Fruit fly (Drosophila melanogaster) whole organism, embryonic: ENCODE data around the gene Arp6.

Source experiments
- CG10462 ChIP-seq: fragments of 200-800 bp; sonication (Bioruptor generic); optimal IDR thresholded peaks from 2 replicates; lab custom pipeline; 2016; ENCODE audit warnings: missing biosample characterization, missing genetic modification characterization
- CG10979 ChIP-seq: fragments of 200-800 bp; sonication (Bioruptor generic); optimal IDR thresholded peaks from 2 replicates; lab custom pipeline; 2018; ENCODE audit warnings: missing biosample characterization, mild to moderate bottlenecking, missing genetic modification characterization, moderate library complexity
- CG11695 ChIP-seq: fragments of 200-800 bp; sonication (Bioruptor generic); IDR thresholded peaks from 3 replicates; pipeline ENCODE4 v1.3.6; 2022; ENCODE audit warnings: missing biosample characterization, missing genetic modification characterization
- CG12942 ChIP-seq: fragments of 200-800 bp; sonication (Bioruptor generic); optimal IDR thresholded peaks from 3 replicates; lab custom pipeline; 2016; ENCODE audit warnings: missing biosample characterization, missing genetic modification characterization
- CG13296 ChIP-seq: fragments of 200-800 bp; sonication (Bioruptor generic); optimal IDR thresholded peaks from 3 replicates; lab custom pipeline; 2018; ENCODE audit warnings: missing biosample characterization, mild to moderate bottlenecking, missing genetic modification characterization
- CG13424 ChIP-seq: fragments of 200-800 bp; sonication (Bioruptor generic); optimal IDR thresholded peaks from 2 replicates; lab custom pipeline; 2019; ENCODE audit warnings: missing biosample characterization, mild to moderate bottlenecking, missing genetic modification characterization, moderate library complexity
- CG13624 ChIP-seq: fragments of 200-800 bp; sonication (Bioruptor generic); optimal IDR thresholded peaks from 2 replicates; lab custom pipeline; 2016; ENCODE audit warnings: missing biosample characterization, missing genetic modification characterization
- CG13894 ChIP-seq: fragments of 200-800 bp; sonication (Bioruptor generic); optimal IDR thresholded peaks from 3 replicates; lab custom pipeline; 2018; ENCODE audit warnings: missing biosample characterization, mild to moderate bottlenecking, missing genetic modification characterization, moderate library complexity
- CG14710 ChIP-seq: fragments of 200-800 bp; sonication (Bioruptor generic); optimal IDR thresholded peaks from 3 replicates; lab custom pipeline; 2019; ENCODE audit warnings: missing biosample characterization, mild to moderate bottlenecking, missing genetic modification characterization, moderate library complexity
- CG14860 ChIP-seq: fragments of 200-800 bp; sonication (Bioruptor generic); IDR thresholded peaks from 3 replicates; pipeline ENCODE4 v1.3.6; 2022; ENCODE audit warnings: missing biosample characterization, missing genetic modification characterization; ENCODE audit not compliant: partially characterized antibody
- CG16815 ChIP-seq: fragments of 200-800 bp; sonication (Bioruptor generic); optimal IDR thresholded peaks from 3 replicates; lab custom pipeline; 2017; ENCODE audit warnings: missing biosample characterization, mild to moderate bottlenecking, missing genetic modification characterization
- CG2116 ChIP-seq: fragments of 200-800 bp; sonication (Bioruptor generic); optimal IDR thresholded peaks from 3 replicates; lab custom pipeline; 2018; ENCODE audit warnings: missing biosample characterization, mild to moderate bottlenecking, missing genetic modification characterization
- CG31365 ChIP-seq: fragments of 200-800 bp; sonication (Bioruptor generic); optimal IDR thresholded peaks from 2 replicates; lab custom pipeline; 2018; ENCODE audit warnings: missing biosample characterization, mild to moderate bottlenecking, missing genetic modification characterization
- CG3726 ChIP-seq: fragments of 200-800 bp; sonication (Bioruptor generic); IDR thresholded peaks from 3 replicates; pipeline ENCODE4, ENCODE4 v1.3.6; 2022; ENCODE audit warnings: missing biosample characterization, missing genetic modification characterization
- CG4328 ChIP-seq: fragments of 200-800 bp; sonication (Bioruptor generic); optimal IDR thresholded peaks from 3 replicates; lab custom pipeline; 2017; ENCODE audit warnings: missing biosample characterization, missing genetic modification reagents, missing genetic modification characterization
- CG4404 ChIP-seq: fragments of 200-800 bp; sonication (Bioruptor generic); IDR thresholded peaks from 2 replicates; pipeline ENCODE4 v1.3.6; 2022; ENCODE audit warnings: missing biosample characterization, missing genetic modification characterization
- CG4820 ChIP-seq: fragments of 200-800 bp; sonication (Bioruptor generic); optimal IDR thresholded peaks from 3 replicates; lab custom pipeline; 2016; ENCODE audit warnings: missing biosample characterization, missing genetic modification characterization
- CG4854 ChIP-seq: fragments of 200-800 bp; sonication (Bioruptor generic); optimal IDR thresholded peaks from 2 replicates; lab custom pipeline; 2016; ENCODE audit warnings: missing biosample characterization, missing genetic modification characterization, inconsistent platforms
- CG7357 ChIP-seq: fragments of 200-800 bp; sonication (Bioruptor generic); IDR thresholded peaks from 3 replicates; pipeline ENCODE4 v1.3.6; 2022; ENCODE audit warnings: missing biosample characterization, missing genetic modification characterization
- CG8089 ChIP-seq: fragments of 200-800 bp; sonication (Bioruptor generic); optimal IDR thresholded peaks from 3 replicates; lab custom pipeline; 2016; ENCODE audit warnings: missing biosample characterization, missing genetic modification characterization
- CG9727 ChIP-seq: fragments of 200-800 bp; sonication (Bioruptor generic); optimal IDR thresholded peaks from 3 replicates; lab custom pipeline; 2017; ENCODE audit warnings: missing biosample characterization, mild to moderate bottlenecking, missing genetic modification characterization
- CHES-1-like ChIP-seq: fragments of 200-800 bp; sonication (Bioruptor generic); optimal IDR thresholded peaks from 2 replicates; lab custom pipeline; 2016; ENCODE audit warnings: missing biosample characterization, missing genetic modification characterization
- CTCF ChIP-seq: fragments of 200-800 bp; sonication (Bioruptor generic); optimal IDR thresholded peaks from 2 replicates; lab custom pipeline; 2017; ENCODE audit warnings: missing biosample characterization, mild to moderate bottlenecking, missing genetic modification characterization, moderate library complexity
- Dref ChIP-seq: fragments of 200-800 bp; sonication (Bioruptor generic); IDR thresholded peaks from 2 replicates; pipeline ENCODE4 v1.3.6; 2022; ENCODE audit warnings: missing biosample characterization, missing genetic modification characterization
- Jarid2 ChIP-seq: fragments of 200-800 bp; sonication (Bioruptor generic); optimal IDR thresholded peaks from 3 replicates; lab custom pipeline; 2017; ENCODE audit warnings: mild to moderate bottlenecking, missing biosample characterization, missing genetic modification reagents, missing genetic modification characterization
- Mad ChIP-seq: fragments of 200-800 bp; sonication (Bioruptor generic); optimal IDR thresholded peaks from 2 replicates; lab custom pipeline; 2016; ENCODE audit warnings: missing biosample characterization, missing genetic modification characterization
- Nf-YB ChIP-seq: fragments of 200-800 bp; sonication (Bioruptor generic); optimal IDR thresholded peaks from 3 replicates; lab custom pipeline; 2019; ENCODE audit warnings: missing biosample characterization, mild to moderate bottlenecking, missing genetic modification characterization, moderate library complexity
- ara ChIP-seq: fragments of 200-800 bp; sonication (Bioruptor generic); IDR thresholded peaks from 2 replicates; pipeline ENCODE4 v1.3.6; 2022; ENCODE audit warnings: missing biosample characterization, missing genetic modification characterization
- bbx ChIP-seq: fragments of 200-800 bp; sonication (Bioruptor generic); IDR thresholded peaks from 2 replicates; pipeline ENCODE4 v1.3.6; 2022; ENCODE audit warnings: missing biosample characterization, missing genetic modification characterization; ENCODE audit not compliant: partially characterized antibody
- cg ChIP-seq: fragments of 200-800 bp; sonication (Bioruptor generic); optimal IDR thresholded peaks from 3 replicates; lab custom pipeline; 2019; ENCODE audit warnings: missing biosample characterization, mild to moderate bottlenecking, missing genetic modification characterization, moderate library complexity
- chinmo ChIP-seq: fragments of 200-800 bp; sonication (Bioruptor generic); IDR thresholded peaks from 4 replicates; pipeline ENCODE4 v1.3.6; 2022; ENCODE audit warnings: missing biosample characterization, missing genetic modification characterization; ENCODE audit not compliant: partially characterized antibody
- dpn ChIP-seq, 2 experiments: fragments of 200-800 bp; sonication (Bioruptor generic); optimal IDR thresholded peaks; 3 replicates each; lab custom pipeline; 2016; ENCODE audit warnings: missing biosample characterization in 2 of 2, missing genetic modification characterization in 2 of 2
- eyg ChIP-seq: fragments of 200-800 bp; sonication (Bioruptor generic); optimal IDR thresholded peaks from 3 replicates; lab custom pipeline; 2016; ENCODE audit warnings: missing biosample characterization, missing genetic modification characterization
- gce ChIP-seq: fragments of 200-800 bp; sonication (Bioruptor generic); IDR thresholded peaks from 3 replicates; pipeline ENCODE4 v1.3.6; 2022; ENCODE audit warnings: missing biosample characterization, missing genetic modification characterization
- gfzf ChIP-seq: fragments of 200-800 bp; sonication (Bioruptor generic); optimal IDR thresholded peaks from 2 replicates; lab custom pipeline; 2016; ENCODE audit warnings: missing biosample characterization, mild to moderate bottlenecking, missing genetic modification characterization, moderate library complexity
- grn ChIP-seq: fragments of 200-800 bp; sonication (Bioruptor generic); optimal IDR thresholded peaks from 3 replicates; lab custom pipeline; 2017; ENCODE audit warnings: missing biosample characterization, missing genetic modification characterization
- gsb ChIP-seq: fragments of 200-800 bp; sonication (Bioruptor generic); IDR thresholded peaks from 2 replicates; pipeline ENCODE4 v1.3.6; 2022; ENCODE audit warnings: missing biosample characterization, missing genetic modification characterization
- inv ChIP-seq: fragments of 200-800 bp; sonication (Bioruptor generic); IDR thresholded peaks from 2 replicates; pipeline ENCODE4 v1.3.6; 2022; ENCODE audit warnings: missing biosample characterization, missing genetic modification characterization; ENCODE audit not compliant: partially characterized antibody
- klu ChIP-seq: fragments of 200-800 bp; sonication (Bioruptor generic); IDR thresholded peaks from 2 replicates; pipeline ENCODE4 v1.3.6; 2022; ENCODE audit warnings: missing biosample characterization, missing genetic modification characterization
- lab ChIP-seq: fragments of 200-800 bp; sonication (Bioruptor generic); optimal IDR thresholded peaks from 3 replicates; lab custom pipeline; 2017; ENCODE audit warnings: missing biosample characterization, missing genetic modification characterization, mild to moderate bottlenecking, moderate library complexity, missing genetic modification reagents
- mam ChIP-seq: fragments of 200-800 bp; sonication (Bioruptor generic); optimal IDR thresholded peaks from 3 replicates; lab custom pipeline; 2016; ENCODE audit warnings: missing biosample characterization, missing genetic modification characterization
- nerfin-1 ChIP-seq: fragments of 200-800 bp; sonication (Bioruptor generic); optimal IDR thresholded peaks from 3 replicates; lab custom pipeline; 2019; ENCODE audit warnings: missing biosample characterization, mild to moderate bottlenecking, missing genetic modification characterization, moderate library complexity
- oc ChIP-seq: fragments of 200-800 bp; sonication (Bioruptor generic); optimal IDR thresholded peaks from 2 replicates; lab custom pipeline; 2018; ENCODE audit warnings: missing biosample characterization, mild to moderate bottlenecking, missing genetic modification characterization, moderate library complexity
- p53 ChIP-seq: fragments of 200-800 bp; sonication (Bioruptor generic); optimal IDR thresholded peaks from 2 replicates; lab custom pipeline; 2016; ENCODE audit warnings: missing biosample characterization, missing genetic modification characterization
- pzg ChIP-seq: fragments of 200-800 bp; sonication (Bioruptor generic); optimal IDR thresholded peaks from 3 replicates; lab custom pipeline; 2018; ENCODE audit warnings: missing biosample characterization, mild to moderate bottlenecking, missing genetic modification characterization, moderate library complexity
- repo ChIP-seq: fragments of 200-800 bp; sonication (Bioruptor generic); optimal IDR thresholded peaks from 2 replicates; lab custom pipeline; 2016; ENCODE audit warnings: missing biosample characterization, missing genetic modification characterization
- ro ChIP-seq: fragments of 200-800 bp; sonication (Bioruptor generic); IDR thresholded peaks from 2 replicates; pipeline ENCODE4 v1.3.6; 2022; ENCODE audit warnings: missing biosample characterization, missing genetic modification characterization
- sc ChIP-seq, 3 experiments: fragments of >200 bp in 2 of 3; fragments of 200-800 bp in 1 of 3; sonication (Bioruptor generic) in 1 of 3; optimal IDR thresholded peaks; 2 replicates in 2 of 3; 3 replicates in 1 of 3; lab custom pipeline; 2017; ENCODE audit warnings: mild to moderate bottlenecking in 1 of 3, missing biosample characterization in 1 of 3, missing genetic modification characterization in 1 of 3, missing genetic modification reagents in 1 of 3
- z ChIP-seq: fragments of 200-800 bp; sonication (Bioruptor generic); IDR thresholded peaks from 3 replicates; pipeline ENCODE4 v1.3.6; 2022; ENCODE audit warnings: missing biosample characterization, missing genetic modification characterization

Gene Arp6

DNA sequence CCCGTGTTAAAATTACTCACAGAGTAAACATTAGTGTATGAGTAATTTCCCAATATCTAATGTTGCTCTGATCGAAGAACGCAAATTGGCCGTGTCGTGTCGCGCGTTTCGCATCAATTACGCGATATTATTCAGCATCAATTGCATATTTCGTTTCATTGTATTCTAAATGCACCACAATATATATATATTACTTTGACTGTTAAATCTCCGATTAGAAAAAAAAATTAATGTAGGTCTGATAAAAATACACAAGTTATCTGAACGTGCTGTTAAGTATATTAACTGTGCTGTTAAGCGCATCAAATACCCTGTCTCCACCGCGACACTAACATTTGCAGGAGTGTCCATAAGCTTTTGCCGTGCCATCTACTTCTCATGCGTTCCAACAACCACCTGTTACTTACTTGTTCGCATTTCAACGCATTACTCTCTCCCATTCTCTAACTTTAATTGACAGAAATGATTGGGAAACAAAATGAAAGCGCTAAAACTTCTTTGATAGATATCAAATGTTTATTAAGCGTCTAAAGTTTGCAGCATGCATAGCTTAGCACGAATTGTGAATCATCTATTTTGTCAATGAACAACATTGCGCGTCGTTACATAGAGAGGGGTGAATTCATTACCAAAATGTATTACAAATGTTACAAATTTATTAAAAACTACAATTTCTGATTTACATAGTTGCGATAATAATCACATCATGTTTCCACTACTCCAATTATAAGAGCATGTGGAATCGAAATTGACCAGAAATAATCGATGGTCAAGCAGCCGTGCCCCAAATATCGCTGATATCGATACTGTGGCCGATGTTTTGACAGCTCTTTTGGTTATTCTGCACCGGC is 23.8 kb upstream of the Arp6 start, which contains the start of the genes Graf and mRpL3 (continued):
- TF ChIP-seq cg (GFP tag; lab: Kevin White, UChicago), result peak; percentile 41
- TF ChIP-seq CG4328, result no peak
- TF ChIP-seq CG16815 (GFP tag; lab: Kevin White, UChicago), result no peak
- TF ChIP-seq gsb (GFP tag; lab: Robert Waterston, UW), result no peak
- no peak for TF ChIP-seq CG4854
- TF ChIP-seq CG8089 (GFP tag; lab: Kevin White, UChicago), result no peak
- TF ChIP-seq CG2116 (GFP tag; lab: Kevin White, UChicago), result peak; percentile 47
- TF ChIP-seq nerfin-1 (tag; lab: Kevin White, UChicago), result no peak
- peak; percentile 93 for TF ChIP-seq Dref
- peak; percentile 35 for TF ChIP-seq gfzf (GFP tag; lab: Kevin White, UChicago)
- TF ChIP-seq CG12942 (GFP tag; lab: Kevin White, UChicago), result no peak
- TF ChIP-seq inv (GFP tag; lab: Robert Waterston, UW), result peak; percentile 88
- TF ChIP-seq CG11695, result 0 out of 3 replicates have a peak, but pooled peaks have one; percentile 22
- TF ChIP-seq oc (tag; lab: Kevin White, UChicago), result no peak
- TF ChIP-seq mam, result no peak
- TF ChIP-seq CG7357 (GFP tag; lab: Robert Waterston, UW), result peak; percentile 85
- TF ChIP-seq grn (GFP tag; lab: Kevin White, UChicago), result peak; percentile 14
- no peak for TF ChIP-seq CG13894 (tag; lab: Kevin White, UChicago)
- TF ChIP-seq CG31365 (tag; lab: Kevin White, UChicago), result no peak
- TF ChIP-seq klu (GFP tag; lab: Robert Waterston, UW), result no peak
- no peak for TF ChIP-seq CG13296 (GFP tag; lab: Kevin White, UChicago)
- TF ChIP-seq CG10979, result no peak
- no peak for TF ChIP-seq CG4404
- TF ChIP-seq chinmo, result peak; percentile 94
- TF ChIP-seq z, result no peak
- TF ChIP-seq repo (GFP tag; lab: Kevin White, UChicago), result no peak
- TF ChIP-seq sc (optimal IDR thresholded peaks at IDR 0.05; lab: Kevin White, UChicago), result no peak
- no peak for TF ChIP-seq sc (GFP tag; optimal IDR thresholded peaks at IDR 0.05; lab: Kevin White, UChicago)
- peak; percentile 34 for TF ChIP-seq pzg
- no peak for TF ChIP-seq CG10462 (GFP tag; lab: Kevin White, UChicago)
- no peak for TF ChIP-seq gce (GFP tag; lab: Robert Waterston, UW)
- TF ChIP-seq bbx (GFP tag; lab: Robert Waterston, UW), result peak; percentile 96
- no peak for TF ChIP-seq ro (GFP tag; lab: Robert Waterston, UW)
- peak; percentile 20 for TF ChIP-seq CHES-1-like (GFP tag; lab: Kevin White, UChicago)
- TF ChIP-seq p53 (GFP tag; lab: Kevin White, UChicago), result no peak
- no peak for TF ChIP-seq Jarid2 (GFP tag; lab: Kevin White, UChicago)
- no peak for TF ChIP-seq Nf-YB (GFP tag; lab: Kevin White, UChicago)
- TF ChIP-seq lab (GFP tag; lab: Kevin White, UChicago), result no peak
- no peak for TF ChIP-seq CG3726 (GFP tag; lab: Robert Waterston, UW)
- TF ChIP-seq CG14860 (GFP tag; lab: Robert Waterston, UW), result peak; percentile 90
- TF ChIP-seq ara, result no peak
- TF ChIP-seq Mad (GFP tag; lab: Kevin White, UChicago), result no peak
- no peak for TF ChIP-seq dpn (GFP tag; optimal IDR thresholded peaks at IDR 0.05; lab: Kevin White, UChicago)
- peak; percentile 41 for TF ChIP-seq CG14710 (tag; lab: Kevin White, UChicago)
- no peak for TF ChIP-seq eyg (GFP tag; lab: Kevin White, UChicago)
- no peak for TF ChIP-seq CG4820
- no peak for TF ChIP-seq CG13424
- TF ChIP-seq CG9727 (GFP tag; lab: Kevin White, UChicago), result no peak
- TF ChIP-seq CG13624, result no peak
- no peak for TF ChIP-seq CTCF (GFP tag; lab: Kevin White, UChicago)
